Worm (Caenorhabditis elegans): Measurements from ENCODE around the gene ZK1098.11.

DNA sequence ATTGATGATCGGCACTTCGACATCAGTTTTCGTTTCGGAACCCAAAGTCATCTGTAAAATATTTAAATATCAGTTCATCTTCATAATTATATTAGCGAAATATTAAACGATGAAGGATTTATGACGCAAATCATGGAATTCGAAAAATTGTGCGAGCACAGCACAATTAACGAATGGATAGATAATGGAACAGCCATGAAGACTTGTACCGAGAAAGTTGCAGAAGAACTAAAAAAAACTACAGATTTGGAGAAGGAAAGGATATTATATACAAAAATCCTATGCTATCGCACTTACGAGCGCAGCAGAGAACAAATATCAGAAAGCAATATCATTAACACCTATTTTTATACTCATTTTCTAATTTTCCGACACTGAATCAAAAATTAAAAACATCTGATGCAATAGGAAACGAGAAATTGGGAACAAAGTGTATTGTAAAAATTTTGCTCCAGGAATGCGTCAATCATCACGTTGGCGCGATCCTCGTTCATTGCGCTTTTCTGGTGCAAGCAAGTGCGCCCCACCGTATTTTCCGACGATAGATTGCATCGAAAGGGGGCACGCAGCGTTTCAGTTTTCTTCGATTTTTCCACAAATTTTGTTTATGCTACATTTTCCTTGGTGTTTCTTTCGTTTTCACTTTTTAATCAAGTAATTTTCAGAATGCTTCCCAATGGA, 34.9 kb upstream of the ZK1098.11 start, which contains the start of the genes clu-1 and prp-40:
- TF ChIP-seq ama-1 (optimal IDR thresholded peaks at IDR 0.05): peak; percentile 77
- TF ChIP-seq unc-62 (GFP tag; optimal IDR thresholded peaks at IDR 0.05 in 1 of 2): peak in 1 of 2 experiments; percentile 99
- TF ChIP-seq unc-62 (tag; optimal IDR thresholded peaks at IDR 0.05): no peak
- peak; percentile 78 for TF ChIP-seq nhr-77 (tag; optimal IDR thresholded peaks at IDR 0.05)
- TF ChIP-seq pha-4 (GFP tag; IDR thresholded peaks at IDR 0.05): peak; percentile 25; the same call in 1 of the 2 replicates
- peak; percentile 78 for TF ChIP-seq pha-4 (tag; optimal IDR thresholded peaks at IDR 0.05)
- TF ChIP-seq ZK337.2 (GFP tag; IDR thresholded peaks at IDR 0.05): no peak
- peak; percentile 67 for TF ChIP-seq T26A8.4 (GFP tag; IDR thresholded peaks at IDR 0.05)
- TF ChIP-seq tag-97 (GFP tag; IDR thresholded peaks at IDR 0.05): no peak
- TF ChIP-seq mdt-29 (GFP tag; IDR thresholded peaks at IDR 0.05): no peak
- peak; percentile 90 for TF ChIP-seq dve-1 (tag; optimal IDR thresholded peaks at IDR 0.05; ENCODE audit: insufficient read depth)
- no peak for TF ChIP-seq set-16 (GFP tag; IDR thresholded peaks at IDR 0.05)
- peak in 1 of 2 experiments; percentile 37 for TF ChIP-seq mdl-1 (tag; optimal IDR thresholded peaks at IDR 0.05)
- TF ChIP-seq nhr-28 (tag; optimal IDR thresholded peaks at IDR 0.05): peak; percentile 64
- TF ChIP-seq unc-39 (tag; optimal IDR thresholded peaks at IDR 0.05): no peak
